Worm (Caenorhabditis elegans): Measurements from ENCODE around the gene C14C10.5.

- TF ChIP-seq dpl-1 (GFP tag; optimal IDR thresholded peaks at IDR 0.05) (no peak), hlh-30 (tag; optimal IDR thresholded peaks at IDR 0.05; ENCODE audit: insufficient read depth) (no peak), aha-1 (tag) (no peak), dmd-8 (GFP tag; IDR thresholded peaks at IDR 0.05) (no peak), nhr-6 (tag; optimal IDR thresholded peaks at IDR 0.05) (no peak), T20F7.1 (GFP tag; optimal IDR thresholded peaks at IDR 0.05) (no peak), ZK546.5 (tag; optimal IDR thresholded peaks at IDR 0.05) (no peak), ztf-11 (tag; optimal IDR thresholded peaks at IDR 0.05) (no peak), nhr-237 (tag; optimal IDR thresholded peaks at IDR 0.05) (no peak), ceh-32 (tag; optimal IDR thresholded peaks at IDR 0.05; ENCODE audit: poor library complexity) (no peak), fkh-10 (GFP tag; optimal IDR thresholded peaks at IDR 0.05) (no peak), nhr-11 (tag; optimal IDR thresholded peaks at IDR 0.05) (no peak)
Observed at ce11 chrV:12629743-12630142, 29.8 kb downstream of the C14C10.5 start, which contains the start of gene F56H9.6.

Measured in whole organism, L4 larva.